Worm (Caenorhabditis elegans) whole organism, mixed stage, embryonic: ENCODE results near the gene mrpl-4.

Source experiments
- bed-3 ChIP-seq: fragments of 200-800 bp; sonication (Bioruptor generic); optimal IDR thresholded peaks from 3 replicates; lab custom pipeline; 2018; ENCODE audit warnings: mild to moderate bottlenecking, missing genetic modification characterization, moderate library complexity, missing compliant biosample characterization
- blmp-1 ChIP-seq: fragments of 150-350 bp; optimal IDR thresholded peaks from 2 replicates; lab custom pipeline; 2014; ENCODE audit warnings: missing biosample characterization, missing genetic modification characterization
- ceh-39 ChIP-seq: fragments of 150-350 bp; optimal IDR thresholded peaks from 2 replicates; lab custom pipeline; 2014; ENCODE audit warnings: missing biosample characterization, missing genetic modification characterization
- ceh-43 ChIP-seq: fragments of 200-800 bp; sonication (Bioruptor generic); optimal IDR thresholded peaks from 2 replicates; lab custom pipeline; 2018; ENCODE audit warnings: mild to moderate bottlenecking, missing genetic modification characterization, moderate library complexity, missing compliant biosample characterization
- ceh-83 ChIP-seq: fragments of 200-800 bp; sonication (Bioruptor generic); optimal IDR thresholded peaks from 2 replicates; lab custom pipeline; 2018; ENCODE audit warnings: mild to moderate bottlenecking, missing genetic modification characterization, missing compliant biosample characterization
- ces-1 ChIP-seq: fragments of 150-350 bp; optimal IDR thresholded peaks from 2 replicates; lab custom pipeline; 2014; ENCODE audit warnings: missing biosample characterization, missing genetic modification reagents, missing genetic modification characterization
- cnd-1 ChIP-seq: fragments of 200-800 bp; sonication (Bioruptor generic); optimal IDR thresholded peaks from 2 replicates; lab custom pipeline; 2018; ENCODE audit warnings: mild to moderate bottlenecking, missing genetic modification characterization, missing compliant biosample characterization
- drap-1 ChIP-seq: fragments of 200-800 bp; sonication (Bioruptor generic); optimal IDR thresholded peaks from 3 replicates; lab custom pipeline; 2018; ENCODE audit warnings: mild to moderate bottlenecking, missing genetic modification characterization, missing compliant biosample characterization
- elt-1 ChIP-seq: sonication (generic microtip); optimal IDR thresholded peaks from 2 replicates; lab custom pipeline; 2017; ENCODE audit warnings: missing genetic modification characterization, mild to moderate bottlenecking, missing compliant biosample characterization, antibody characterized with exemption, moderate library complexity, borderline replicate concordance; ENCODE audit not compliant: insufficient read depth
- elt-3 ChIP-seq: fragments of 150-350 bp; optimal IDR thresholded peaks from 2 replicates; lab custom pipeline; 2014; ENCODE audit warnings: missing biosample characterization, missing genetic modification characterization
- flh-1 ChIP-seq: fragments of 200-800 bp; sonication (Bioruptor generic); optimal IDR thresholded peaks from 2 replicates; lab custom pipeline; 2018; ENCODE audit warnings: mild to moderate bottlenecking, missing genetic modification characterization, moderate library complexity, missing compliant biosample characterization
- ham-2 ChIP-seq: fragments of 200-800 bp; sonication (Bioruptor generic); optimal IDR thresholded peaks from 2 replicates; lab custom pipeline; 2018; ENCODE audit warnings: mild to moderate bottlenecking, missing genetic modification characterization, missing compliant biosample characterization
- hlh-1 ChIP-seq: fragments of 150-350 bp; optimal IDR thresholded peaks from 2 replicates; lab custom pipeline; 2014; ENCODE audit warnings: missing biosample characterization, missing genetic modification reagents, missing genetic modification characterization
- lin-13 ChIP-seq: fragments of 150-350 bp; optimal IDR thresholded peaks from 2 replicates; lab custom pipeline; 2014; ENCODE audit warnings: missing biosample characterization, missing genetic modification characterization
- lin-32 ChIP-seq: fragments of 200-800 bp; sonication (Bioruptor generic); optimal IDR thresholded peaks from 2 replicates; lab custom pipeline; 2018; ENCODE audit warnings: mild to moderate bottlenecking, missing genetic modification characterization, missing compliant biosample characterization
- mab-5 ChIP-seq: fragments of 150-350 bp; optimal IDR thresholded peaks from 2 replicates; lab custom pipeline; 2014; ENCODE audit warnings: missing biosample characterization, missing genetic modification characterization
- mep-1 ChIP-seq: fragments of 150-350 bp; optimal IDR thresholded peaks from 2 replicates; lab custom pipeline; 2017; ENCODE audit warnings: missing biosample characterization, missing genetic modification reagents, missing genetic modification characterization, inconsistent platforms
- mls-2 ChIP-seq: sonication (generic microtip); optimal IDR thresholded peaks from 2 replicates; lab custom pipeline; 2016; ENCODE audit warnings: mild to moderate bottlenecking, missing genetic modification characterization, moderate library complexity, missing compliant biosample characterization
- nhr-12 ChIP-seq: fragments of 150-350 bp; optimal IDR thresholded peaks from 2 replicates; lab custom pipeline; 2014; ENCODE audit warnings: missing biosample characterization, missing genetic modification characterization
- nhr-2 ChIP-seq: fragments of 150-350 bp; optimal IDR thresholded peaks from 2 replicates; lab custom pipeline; 2014; ENCODE audit warnings: missing biosample characterization, missing genetic modification characterization
- nhr-28 ChIP-seq: fragments of 150-350 bp; optimal IDR thresholded peaks from 2 replicates; lab custom pipeline; 2014; ENCODE audit warnings: missing biosample characterization, missing genetic modification characterization
- nhr-76 ChIP-seq: sonication (generic microtip); optimal IDR thresholded peaks from 2 replicates; lab custom pipeline; 2017; ENCODE audit warnings: missing biosample characterization, missing genetic modification characterization
- pha-4 ChIP-seq: fragments of 150-350 bp; optimal IDR thresholded peaks from 2 replicates; lab custom pipeline; 2018; ENCODE audit warnings: missing biosample characterization, missing genetic modification reagents, missing genetic modification characterization
- sem-2 ChIP-seq: fragments of 200-800 bp; sonication (Bioruptor generic); optimal IDR thresholded peaks from 2 replicates; lab custom pipeline; 2018; ENCODE audit warnings: mild to moderate bottlenecking, missing genetic modification characterization, missing compliant biosample characterization
- snpc-4 ChIP-seq: fragments of 150-350 bp; optimal IDR thresholded peaks from 2 replicates; lab custom pipeline; 2014; ENCODE audit warnings: missing biosample characterization, missing genetic modification characterization
- sptf-1 ChIP-seq: sonication (generic microtip); optimal IDR thresholded peaks from 2 replicates; lab custom pipeline; 2017; ENCODE audit warnings: mild to moderate bottlenecking, missing genetic modification characterization, moderate library complexity, missing compliant biosample characterization
- tbx-8 ChIP-seq: fragments of 200-800 bp; sonication (Bioruptor generic); optimal IDR thresholded peaks from 2 replicates; lab custom pipeline; 2018; ENCODE audit warnings: mild to moderate bottlenecking, missing genetic modification characterization, moderate library complexity, missing compliant biosample characterization
- unc-120 ChIP-seq: sonication (generic microtip); optimal IDR thresholded peaks from 2 replicates; lab custom pipeline; 2017; ENCODE audit warnings: missing genetic modification characterization, missing compliant biosample characterization; ENCODE audit not compliant: poor library complexity, severe bottlenecking
- unc-39 ChIP-seq: fragments of 150-350 bp; optimal IDR thresholded peaks from 2 replicates; lab custom pipeline; 2014; ENCODE audit warnings: missing biosample characterization, missing genetic modification characterization
- ztf-11 ChIP-seq: fragments of 150-350 bp; optimal IDR thresholded peaks from 2 replicates; lab custom pipeline; 2014; ENCODE audit warnings: missing biosample characterization, missing genetic modification characterization

The mrpl-4 gene

DNA sequence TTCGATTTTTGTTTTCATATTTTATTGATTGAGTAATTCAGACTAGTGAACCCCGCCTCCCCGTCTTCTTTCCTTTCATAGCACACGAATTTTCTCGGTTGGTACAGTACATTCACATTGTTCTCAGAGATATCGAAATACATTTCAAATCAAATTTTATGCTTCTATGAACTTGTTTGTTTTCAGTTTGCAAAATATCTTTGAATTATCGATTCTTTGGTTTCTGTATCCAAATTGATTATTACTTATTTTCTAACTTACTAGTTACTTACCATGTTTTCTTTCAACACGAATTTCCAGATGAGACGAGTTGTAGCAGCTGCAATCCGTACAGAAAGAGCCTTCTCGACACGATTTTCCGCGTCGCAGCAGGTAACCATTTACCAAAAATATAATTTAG, 1.7 kb upstream of the mrpl-4 start, which contains the start of gene mrps-2:
Gene mrps-2, plus strand, starts transcription at position 301 of the 400 bp plus-strand sequence.
- TF ChIP-seq sem-2, result no peak
- TF ChIP-seq cnd-1 (tag; lab: Kevin White, UChicago), result no peak
- TF ChIP-seq ztf-11 (tag; lab: Kevin White, UChicago), result no peak
- no peak for TF ChIP-seq flh-1 (GFP tag; lab: Kevin White, UChicago)
- TF ChIP-seq mab-5 (tag; lab: Kevin White, UChicago), result no peak
- TF ChIP-seq mls-2, result no peak

DNA sequence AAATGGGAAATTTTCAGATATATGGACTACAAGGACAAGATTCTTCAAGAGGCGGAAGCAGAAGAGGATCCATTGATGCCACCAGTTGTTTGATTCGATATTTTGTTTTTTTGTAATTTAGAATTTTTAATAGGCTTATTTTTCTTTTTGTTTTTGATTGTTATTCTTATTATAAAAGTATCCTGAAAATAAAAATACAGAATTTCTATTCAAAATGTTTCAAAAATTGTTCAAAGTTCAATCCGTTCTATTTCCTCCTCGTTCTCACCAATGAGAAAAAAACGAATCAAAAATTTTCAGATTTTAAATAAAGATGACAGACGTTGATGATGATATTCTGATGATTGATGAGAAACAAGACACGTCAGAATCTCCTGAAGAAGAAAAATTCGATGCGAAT, 1.7 kb downstream of the mrpl-4 start, which contains the start of gene phf-30:
Gene phf-30, plus strand, starts transcription at position 301 of the 400 bp plus-strand sequence.
- no peak for TF ChIP-seq unc-120 (tag; lab: Kevin White, UChicago)
- TF ChIP-seq ceh-43 (GFP tag; lab: Kevin White, UChicago), result no peak
- no peak for TF ChIP-seq elt-1 (tag; lab: Kevin White, UChicago)
- no peak for TF ChIP-seq drap-1 (GFP tag; lab: Kevin White, UChicago)
- TF ChIP-seq hlh-1, result no peak
- no peak for TF ChIP-seq nhr-12 (tag; lab: Kevin White, UChicago)
- TF ChIP-seq ztf-11 (tag; lab: Kevin White, UChicago), result no peak
- no peak for TF ChIP-seq lin-32 (GFP tag; lab: Kevin White, UChicago)
- TF ChIP-seq mep-1, result no peak
- TF ChIP-seq nhr-76 (tag; lab: Kevin White, UChicago), result no peak
- TF ChIP-seq lin-13 (tag; lab: Kevin White, UChicago), result no peak

ce11 chrV:8470906-8471305, 3.8 kb downstream of the mrpl-4 start, which contains the start of gene gplb-1:
TSS of gene gplb-1 (minus strand) at chrV:8471242.
- no peak for TF ChIP-seq flh-1 (GFP tag; lab: Kevin White, UChicago)
- no peak for TF ChIP-seq pha-4 (tag; lab: Kevin White, UChicago)
- TF ChIP-seq nhr-76 (tag; lab: Kevin White, UChicago), result no peak
- TF ChIP-seq ztf-11 (tag; lab: Kevin White, UChicago), result no peak
- TF ChIP-seq ceh-43 (GFP tag; lab: Kevin White, UChicago), result no peak
- TF ChIP-seq ceh-83 (GFP tag; lab: Kevin White, UChicago), result no peak
- no peak for TF ChIP-seq tbx-8 (GFP tag; lab: Kevin White, UChicago)
- no peak for TF ChIP-seq blmp-1 (tag; lab: Kevin White, UChicago)
- no peak for TF ChIP-seq mep-1
- TF ChIP-seq ces-1 (GFP tag; lab: Kevin White, UChicago), result no peak
- TF ChIP-seq cnd-1 (tag; lab: Kevin White, UChicago), result no peak
- no peak for TF ChIP-seq sptf-1 (tag; lab: Kevin White, UChicago)
- TF ChIP-seq bed-3, result no peak

- no peak for TF ChIP-seq sem-2
- TF ChIP-seq tbx-8 (GFP tag; lab: Kevin White, UChicago), result no peak
- no peak for TF ChIP-seq nhr-12 (tag; lab: Kevin White, UChicago)
- no peak for TF ChIP-seq pha-4 (tag; lab: Kevin White, UChicago)
- TF ChIP-seq ces-1 (GFP tag; lab: Kevin White, UChicago), result no peak
- TF ChIP-seq sptf-1 (tag; lab: Kevin White, UChicago), result no peak
- no peak for TF ChIP-seq ceh-39
- no peak for TF ChIP-seq lin-32 (GFP tag; lab: Kevin White, UChicago)
- no peak for TF ChIP-seq nhr-2 (tag; lab: Kevin White, UChicago)
- TF ChIP-seq nhr-76 (tag; lab: Kevin White, UChicago), result no peak
- TF ChIP-seq bed-3, result no peak
- no peak for TF ChIP-seq lin-13 (tag; lab: Kevin White, UChicago)
- no peak for TF ChIP-seq mls-2
- TF ChIP-seq elt-1 (tag; lab: Kevin White, UChicago), result no peak
- no peak for TF ChIP-seq flh-1 (GFP tag; lab: Kevin White, UChicago)
- no peak for TF ChIP-seq unc-39 (tag; lab: Kevin White, UChicago)
These were observed 14.2 kb downstream of the mrpl-4 start for ce11 chrV:8481274-8481673.

DNA sequence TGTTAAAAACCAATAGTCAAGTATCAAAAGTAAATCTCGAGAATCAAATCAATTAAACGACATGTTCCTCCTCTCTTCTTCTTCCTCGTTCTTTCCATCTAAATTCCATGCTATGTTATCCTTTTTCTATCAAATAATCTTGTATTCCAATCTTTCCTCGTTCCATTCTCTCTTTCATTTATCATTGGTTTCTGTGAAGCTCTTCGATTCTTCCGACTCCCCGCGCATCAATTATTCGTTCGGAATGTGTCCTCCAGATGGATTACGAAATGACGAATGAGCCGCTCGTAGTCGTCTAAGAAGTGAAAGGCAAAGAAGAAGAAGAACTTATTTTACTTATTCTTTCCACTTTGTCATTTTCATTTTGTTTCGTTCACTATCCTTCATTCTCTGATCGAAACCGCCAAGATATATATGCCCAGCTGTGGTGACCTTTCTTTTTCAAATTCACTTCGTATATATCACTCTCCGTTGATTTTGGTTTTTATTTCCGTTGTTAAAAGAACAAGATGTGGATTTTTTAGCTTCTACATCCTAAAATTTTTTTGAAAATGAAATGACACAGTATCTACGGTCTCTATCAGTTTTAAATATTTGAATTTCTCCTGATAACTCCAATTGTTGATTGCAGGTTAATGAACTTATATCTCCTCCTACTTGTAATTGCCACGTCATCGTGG, 27.3 kb downstream of the mrpl-4 start, which contains the start of gene pxn-1:
Gene pxn-1, plus strand, starts transcription at position 630 of the 680 bp plus-strand sequence.
- TF ChIP-seq mab-5 (tag; lab: Kevin White, UChicago), result no peak
- TF ChIP-seq ham-2 (GFP tag; lab: Kevin White, UChicago), result no peak
- TF ChIP-seq sem-2, result no peak
- no peak for TF ChIP-seq ztf-11 (tag; lab: Kevin White, UChicago)
- no peak for TF ChIP-seq cnd-1 (tag; lab: Kevin White, UChicago)
- no peak for TF ChIP-seq nhr-76 (tag; lab: Kevin White, UChicago)
- TF ChIP-seq snpc-4 (tag; lab: Kevin White, UChicago), result no peak
- TF ChIP-seq lin-32 (GFP tag; lab: Kevin White, UChicago), result no peak
- no peak for TF ChIP-seq mep-1
- TF ChIP-seq blmp-1 (tag; lab: Kevin White, UChicago), result no peak
- no peak for TF ChIP-seq elt-3 (tag; lab: Kevin White, UChicago)
- no peak for TF ChIP-seq mls-2
- TF ChIP-seq lin-13 (tag; lab: Kevin White, UChicago), result no peak
- TF ChIP-seq nhr-28 (tag; lab: Kevin White, UChicago), result no peak
- TF ChIP-seq unc-120 (tag; lab: Kevin White, UChicago), result no peak
- TF ChIP-seq, all 35 proteins: peak for 0
